Worm (Caenorhabditis elegans) whole organism, L3 larva: Measurements from ENCODE around the gene mlt-9.
A peak's percentile ranks its signal among the peaks of the same experiment; 100 is the strongest.

Experiments used
- ama-1 ChIP-seq: fragments of 150-350 bp; optimal IDR thresholded peaks from 2 replicates; lab custom pipeline; 2018
- ceh-82 ChIP-seq: fragments of 150-350 bp; optimal IDR thresholded peaks from 2 replicates; lab custom pipeline; 2014; ENCODE audit warnings: missing biosample characterization, missing genetic modification characterization
- lin-39 ChIP-seq: fragments of 150-350 bp; optimal IDR thresholded peaks from 2 replicates; lab custom pipeline; 2018; ENCODE audit warnings: missing biosample characterization, missing genetic modification reagents, missing genetic modification characterization
- nhr-11 ChIP-seq: fragments of 150-350 bp; optimal IDR thresholded peaks from 2 replicates; lab custom pipeline; 2014; ENCODE audit warnings: missing biosample characterization, missing genetic modification characterization
- nhr-12 ChIP-seq: fragments of 150-350 bp; optimal IDR thresholded peaks from 2 replicates; lab custom pipeline; 2014; ENCODE audit warnings: missing biosample characterization, missing genetic modification characterization
- nhr-23 ChIP-seq: fragments of 150-350 bp; optimal IDR thresholded peaks from 2 replicates; lab custom pipeline; 2014; ENCODE audit warnings: missing biosample characterization, missing genetic modification reagents, missing genetic modification characterization
- nhr-237 ChIP-seq: fragments of 150-350 bp; optimal IDR thresholded peaks from 2 replicates; lab custom pipeline; 2014; ENCODE audit warnings: missing biosample characterization, missing genetic modification characterization
- nhr-28 ChIP-seq: fragments of 150-350 bp; optimal IDR thresholded peaks from 2 replicates; lab custom pipeline; 2014; ENCODE audit warnings: missing biosample characterization, missing genetic modification characterization
- nhr-77 ChIP-seq: fragments of 150-350 bp; optimal IDR thresholded peaks from 2 replicates; lab custom pipeline; 2014; ENCODE audit warnings: missing biosample characterization, missing genetic modification characterization
- pqm-1 ChIP-seq: fragments of 150-350 bp; optimal IDR thresholded peaks from 2 replicates; lab custom pipeline; 2017; ENCODE audit warnings: missing biosample characterization, missing genetic modification characterization, inconsistent platforms
- snpc-4 ChIP-seq: fragments of 150-350 bp; optimal IDR thresholded peaks from 2 replicates; lab custom pipeline; 2014; ENCODE audit warnings: missing biosample characterization, missing genetic modification characterization
- tbx-2 ChIP-seq: sonication (generic microtip); optimal IDR thresholded peaks from 2 replicates; lab custom pipeline; 2016; ENCODE audit warnings: mild to moderate bottlenecking, missing genetic modification characterization, missing compliant biosample characterization
- unc-39 ChIP-seq: sonication (generic microtip); optimal IDR thresholded peaks from 4 replicates; lab custom pipeline; 2017; ENCODE audit warnings: missing biosample characterization, missing genetic modification characterization

- TF ChIP-seq pqm-1 (tag; lab: Kevin White, UChicago) (peak; percentile 6), lin-39 (no peak), unc-39 (tag; lab: Kevin White, UChicago) (no peak), nhr-23 (no peak), ama-1 (lab: Kevin White, UChicago) (no peak), nhr-11 (tag; lab: Kevin White, UChicago) (no peak), snpc-4 (tag; lab: Kevin White, UChicago) (no peak), nhr-237 (tag; lab: Kevin White, UChicago) (no peak), nhr-77 (tag; lab: Kevin White, UChicago) (no peak), nhr-28 (tag; lab: Kevin White, UChicago) (no peak), ceh-82 (no peak), nhr-12 (no peak), tbx-2 (no peak)
These were observed 39.0 kb upstream of the mlt-9 start for ce11 chrX:15146415-15147210.
